Fruit fly (Drosophila melanogaster) S2 (cell line): ENCODE results near the gene CkIIalpha-i1.

Experiments
- CG8478 ChIP-seq: fragments of >200 bp; optimal IDR thresholded peaks from 2 replicates; lab custom pipeline; 2018
- CTCF ChIP-seq, 2 experiments: fragments of >200 bp; optimal IDR thresholded peaks; 2 replicates each; lab custom pipeline; 2018

CkIIalpha-i1 gene

DNA sequence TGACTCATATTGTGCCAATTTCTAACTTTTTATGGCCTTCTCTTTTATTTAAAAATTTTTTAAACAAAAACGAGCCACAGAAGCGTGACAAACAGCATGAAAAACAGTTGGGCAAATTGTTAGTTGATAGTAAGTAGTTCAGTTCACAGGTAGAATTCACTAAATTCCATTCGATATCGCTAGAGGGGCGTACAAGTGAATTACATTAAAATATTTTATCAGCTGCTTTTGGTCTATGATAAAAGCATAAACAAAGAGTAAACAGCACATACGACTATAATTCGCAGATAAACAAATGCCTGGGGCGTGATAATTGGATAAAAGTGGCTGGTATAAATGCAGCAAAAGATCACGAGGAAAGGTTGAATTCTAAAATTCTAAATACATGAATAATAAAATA, 2.8 kb upstream of the CkIIalpha-i1 start:
- TF ChIP-seq CG8478 (lab: Kevin White, UChicago) (no peak), CTCF (optimal IDR thresholded peaks at IDR 0.05; lab: Kevin White, UChicago) (no peak)

DNA sequence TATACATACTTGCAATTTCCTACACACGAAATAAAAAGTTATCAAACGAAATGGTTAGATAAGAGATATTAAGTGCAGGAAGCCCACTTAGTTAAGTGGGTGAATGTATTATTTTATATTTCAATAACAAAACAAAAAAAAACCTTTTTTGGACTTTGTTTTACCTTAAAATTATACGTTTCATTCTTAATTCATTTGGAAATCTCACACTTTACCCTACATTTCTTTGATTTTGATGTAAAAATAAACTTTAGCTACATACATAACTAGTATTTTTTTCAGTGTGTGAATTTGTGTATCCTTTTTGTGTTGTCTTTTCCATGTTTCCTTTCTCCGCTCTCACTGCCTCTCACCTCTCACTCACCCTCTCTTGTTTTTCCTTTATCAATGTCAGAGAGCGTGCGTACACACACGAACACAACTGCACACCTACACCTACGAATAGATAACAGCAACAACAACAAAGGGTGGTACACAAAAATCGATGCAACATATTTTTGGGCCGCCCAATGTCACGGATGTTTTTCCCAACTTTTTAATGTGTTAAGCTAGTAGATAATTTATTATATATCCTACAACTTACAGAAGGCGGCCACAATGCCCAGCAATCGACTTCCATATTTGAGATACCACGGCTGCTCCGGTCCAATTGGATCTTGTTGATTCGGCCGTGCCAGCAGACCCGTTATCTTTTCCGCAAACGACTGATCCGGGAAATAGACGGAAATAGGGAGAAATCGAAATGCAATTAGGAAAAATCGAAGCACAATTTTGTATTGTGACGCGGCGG, 1.2 kb upstream of the CkIIalpha-i1 start:
- TF ChIP-seq CG8478 (lab: Kevin White, UChicago) (no peak), CTCF (optimal IDR thresholded peaks at IDR 0.05; lab: Kevin White, UChicago) (no peak)

DNA sequence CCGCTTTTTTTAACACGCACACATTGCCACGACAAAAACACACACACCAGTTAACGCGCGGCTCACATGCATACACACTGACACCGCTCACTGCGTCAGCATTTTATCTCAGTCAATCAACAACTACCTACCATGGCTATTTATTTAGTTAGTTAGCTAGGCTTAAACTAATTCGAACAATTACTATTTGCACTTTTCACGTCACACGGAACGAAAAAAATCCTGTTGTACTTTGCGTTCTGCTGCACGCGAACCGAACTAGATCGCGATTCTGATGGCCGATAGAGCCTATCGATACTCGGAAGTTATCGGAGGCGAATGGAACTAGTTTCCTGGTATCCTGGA, 664 bp upstream of the CkIIalpha-i1 start, which contains the start of gene fwe:
Gene fwe (minus strand): TSS at position 268 of the 345 bp plus-strand sequence.
- TF ChIP-seq CTCF (optimal IDR thresholded peaks at IDR 0.05; lab: Kevin White, UChicago) (peak in 1 of 2 experiments; percentile 19), CG8478 (lab: Kevin White, UChicago) (no peak)

DNA sequence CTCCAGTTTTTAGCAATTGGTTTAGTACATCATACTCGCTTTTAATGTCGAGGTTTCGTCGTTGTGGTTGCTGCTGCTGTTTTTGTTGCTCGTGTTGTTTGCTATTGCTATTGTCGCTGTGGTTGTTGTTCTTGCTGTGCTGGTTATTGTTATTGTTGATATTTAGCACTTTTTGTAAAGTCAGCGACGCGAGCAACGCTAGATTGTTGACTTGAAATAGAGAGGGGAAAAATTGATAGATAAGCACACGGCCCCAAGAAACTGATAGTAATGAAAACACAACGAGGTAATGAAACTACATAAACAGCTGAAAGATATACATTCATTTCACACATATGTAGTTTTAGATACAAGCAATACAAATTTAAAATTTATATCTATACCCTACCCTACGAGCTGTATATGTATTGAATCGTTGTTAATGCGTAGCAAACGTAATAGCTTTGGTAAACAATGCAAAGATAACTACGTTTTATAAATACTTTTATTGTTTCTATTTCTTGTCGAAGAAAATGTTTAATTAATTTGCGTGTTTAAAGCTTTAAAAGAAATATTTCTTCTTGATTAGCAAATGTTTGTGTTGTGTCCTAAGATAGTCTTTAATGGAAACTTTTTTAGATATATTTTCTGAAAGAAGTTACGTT, 7.1 kb downstream of the CkIIalpha-i1 start:
- TF ChIP-seq CTCF (optimal IDR thresholded peaks at IDR 0.05; lab: Kevin White, UChicago) (no peak), CG8478 (lab: Kevin White, UChicago) (no peak)

DNA sequence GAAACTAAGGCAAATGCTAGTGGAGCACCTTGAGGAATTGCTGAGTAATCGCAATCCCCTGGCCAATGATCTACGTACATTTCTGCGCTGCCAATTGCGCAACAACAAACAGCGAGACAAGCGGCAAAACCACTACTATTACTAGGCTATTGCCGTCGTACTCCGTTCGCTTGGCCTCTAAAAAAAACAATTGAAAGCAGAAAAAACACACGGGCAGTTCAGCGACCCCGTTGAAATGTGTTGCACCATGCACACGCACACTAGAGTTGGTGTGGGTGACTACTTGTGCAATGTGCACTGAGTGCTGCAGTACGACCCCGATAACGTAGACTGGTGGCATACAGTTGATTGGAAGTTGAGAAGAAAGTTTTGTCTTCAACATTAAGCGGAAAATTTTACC, 7.8 kb downstream of the CkIIalpha-i1 start:
- no peak for TF ChIP-seq CTCF (optimal IDR thresholded peaks at IDR 0.05; lab: Kevin White, UChicago)
- no peak for TF ChIP-seq CG8478 (lab: Kevin White, UChicago)

DNA sequence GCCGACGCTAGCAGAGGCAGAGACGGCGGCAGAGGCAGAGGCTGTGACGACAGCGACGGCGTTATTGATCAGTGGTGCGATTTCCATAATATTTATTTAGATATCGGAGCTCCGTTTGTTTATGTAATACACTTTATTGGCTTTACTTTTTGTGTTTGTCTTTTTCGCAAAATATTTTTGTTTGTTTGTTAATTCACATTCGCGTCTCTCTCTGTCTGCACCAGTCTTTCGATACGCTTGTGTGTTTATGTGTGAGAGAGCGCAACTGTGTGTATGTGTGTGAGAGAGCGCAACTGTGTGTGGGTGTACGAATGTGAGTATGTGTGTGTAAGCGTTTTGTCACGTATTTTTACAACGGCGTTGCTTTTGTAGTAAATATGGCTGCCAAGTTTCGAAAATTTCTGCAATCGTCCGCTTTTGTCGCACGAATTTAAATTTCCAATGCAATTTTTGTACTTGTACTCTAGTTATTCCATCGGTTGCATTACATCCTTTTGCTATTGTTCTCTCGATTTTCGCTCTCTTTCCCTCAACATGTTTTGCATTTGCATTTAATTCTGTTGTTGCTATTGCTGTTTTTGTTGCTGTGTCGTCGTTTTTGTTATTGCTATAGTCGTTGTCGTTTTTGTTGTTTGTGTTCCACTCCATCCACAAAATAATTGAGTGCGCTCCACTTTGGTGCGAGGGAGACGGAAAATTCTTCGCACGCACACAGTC, 8.9 kb downstream of the CkIIalpha-i1 start:
- TF ChIP-seq CTCF (optimal IDR thresholded peaks at IDR 0.05; lab: Kevin White, UChicago) (no peak), CG8478 (lab: Kevin White, UChicago) (no peak)

DNA sequence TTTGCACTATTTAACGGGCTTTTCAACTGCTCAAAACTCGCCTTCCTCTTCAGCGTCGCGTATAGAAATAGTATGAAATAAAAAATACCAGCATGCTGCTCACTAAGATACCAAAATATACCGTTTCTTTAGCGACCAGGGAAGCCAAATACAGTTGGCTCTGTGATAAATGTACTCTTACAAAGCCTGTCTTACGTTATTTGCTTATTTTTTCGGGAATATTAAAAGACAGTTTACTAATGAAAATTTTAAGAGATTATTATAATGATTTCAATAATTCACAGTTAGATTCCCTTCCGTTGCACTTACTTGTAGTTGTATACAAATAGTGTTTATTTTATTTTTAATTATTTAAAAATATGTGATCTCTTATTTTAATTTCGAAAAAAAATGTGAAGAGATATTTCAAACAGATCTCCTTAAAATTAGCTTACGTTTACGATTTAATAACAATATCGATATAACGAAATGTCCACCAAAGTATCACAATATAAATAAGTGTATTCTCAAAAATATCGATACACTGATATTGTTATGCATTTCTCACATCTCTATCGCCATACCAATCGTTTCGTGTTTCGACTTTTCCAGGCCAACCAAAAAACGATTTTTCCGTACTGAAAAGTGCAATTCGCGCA, 9.7 kb downstream of the CkIIalpha-i1 start, which contains the start of the genes DCP2 and dbo:
Gene DCP2 (minus strand): TSS at position 77 of the 638 bp plus-strand sequence.
Gene dbo (plus strand): TSS at position 542 of the 638 bp plus-strand sequence.
- TF ChIP-seq CG8478 (lab: Kevin White, UChicago), result no peak
- TF ChIP-seq CTCF (optimal IDR thresholded peaks at IDR 0.05; lab: Kevin White, UChicago), result no peak

DNA sequence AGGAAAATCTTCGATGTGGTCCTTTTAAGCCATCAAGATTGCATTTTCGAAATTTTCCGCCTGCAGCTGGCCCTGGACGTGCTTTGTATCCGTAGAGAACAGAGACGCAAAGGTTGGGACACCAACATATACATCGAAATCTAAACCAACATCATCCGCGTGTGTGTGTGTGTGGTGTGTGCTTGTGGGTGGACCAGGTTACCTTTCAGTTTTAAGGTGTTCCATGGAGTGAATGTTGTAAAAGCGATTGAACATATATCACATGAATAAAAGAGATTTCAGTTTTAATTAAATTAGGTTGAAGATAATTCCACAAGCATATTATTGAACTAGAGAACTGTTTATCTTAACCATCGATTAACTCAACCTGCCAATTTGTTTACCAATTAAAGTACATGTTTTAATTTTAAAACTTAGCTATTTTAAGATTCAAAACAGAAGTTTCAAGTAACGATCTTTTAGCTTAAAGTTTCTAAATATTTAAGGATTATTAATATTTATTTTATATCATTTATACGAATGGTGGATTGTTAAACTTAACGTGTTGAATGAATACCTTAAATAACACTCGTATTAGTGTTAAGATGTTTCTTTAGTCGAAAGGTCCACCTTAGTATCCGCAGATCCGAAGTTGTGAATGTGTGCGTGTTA, 10.3 kb downstream of the CkIIalpha-i1 start:
- TF ChIP-seq CTCF (optimal IDR thresholded peaks at IDR 0.05; lab: Kevin White, UChicago) (no peak), CG8478 (lab: Kevin White, UChicago) (no peak)

DNA sequence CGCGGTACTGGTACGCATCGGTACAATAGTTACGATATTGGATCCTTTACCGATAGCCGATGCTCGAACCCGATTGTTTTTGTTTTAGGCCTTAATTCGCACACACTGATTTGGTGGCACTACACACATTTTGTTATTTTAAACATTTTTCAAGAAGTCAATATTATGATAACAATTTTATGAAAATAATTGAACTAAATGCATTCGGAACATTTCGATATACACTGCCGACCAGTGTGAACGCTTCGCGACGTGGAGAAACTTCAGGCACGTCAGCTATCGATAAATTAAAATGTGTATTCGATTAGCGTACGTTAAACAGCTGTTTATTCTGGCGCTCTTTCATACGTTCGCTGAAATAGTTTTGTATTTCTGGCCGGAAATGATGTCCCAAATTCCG, 15.4 kb downstream of the CkIIalpha-i1 start, which contains the start of gene CG12713:
Gene CG12713 (plus strand): TSS at position 319 of the 400 bp plus-strand sequence.
- TF ChIP-seq CG8478 (lab: Kevin White, UChicago) (no peak), CTCF (optimal IDR thresholded peaks at IDR 0.05; lab: Kevin White, UChicago) (peak in 1 of 2 experiments; percentile 38)

DNA sequence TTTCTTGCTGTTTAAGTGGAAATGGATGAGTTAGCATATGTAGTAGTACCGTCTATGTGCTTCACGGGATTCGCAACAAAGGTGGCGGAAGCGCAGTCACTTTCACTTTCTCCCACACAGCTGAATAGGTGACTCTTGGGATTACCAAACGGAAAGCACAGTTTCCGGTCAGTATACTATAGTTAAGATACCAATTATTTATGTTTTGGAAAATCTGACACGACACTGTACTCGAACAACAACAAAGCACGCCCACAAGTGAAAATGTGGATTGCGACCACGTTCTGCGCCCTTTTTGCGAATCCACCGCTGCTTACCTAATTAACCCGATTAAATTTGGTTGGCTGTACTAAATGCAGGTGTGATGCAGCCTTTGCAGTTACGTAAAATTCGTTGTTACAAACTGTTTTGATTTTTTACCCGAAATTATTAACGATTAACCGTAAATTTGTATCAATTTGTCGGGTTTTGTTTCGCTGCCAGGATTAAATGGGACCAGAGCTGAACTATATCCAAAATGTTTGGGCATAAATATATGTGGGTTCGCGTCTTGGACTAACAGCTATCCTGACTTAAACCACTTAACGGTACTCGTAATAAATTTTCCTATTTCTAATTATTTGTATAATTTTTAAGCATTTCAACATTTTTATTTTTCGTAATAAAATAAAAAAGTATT, 18.2 kb downstream of the CkIIalpha-i1 start, which contains the start of gene CG18081:
Gene CG18081 (minus strand): TSS at position 512 of the 679 bp plus-strand sequence.
- peak in 1 of 2 experiments; percentile 46 for TF ChIP-seq CTCF (optimal IDR thresholded peaks at IDR 0.05; lab: Kevin White, UChicago)
- no peak for TF ChIP-seq CG8478 (lab: Kevin White, UChicago)

DNA sequence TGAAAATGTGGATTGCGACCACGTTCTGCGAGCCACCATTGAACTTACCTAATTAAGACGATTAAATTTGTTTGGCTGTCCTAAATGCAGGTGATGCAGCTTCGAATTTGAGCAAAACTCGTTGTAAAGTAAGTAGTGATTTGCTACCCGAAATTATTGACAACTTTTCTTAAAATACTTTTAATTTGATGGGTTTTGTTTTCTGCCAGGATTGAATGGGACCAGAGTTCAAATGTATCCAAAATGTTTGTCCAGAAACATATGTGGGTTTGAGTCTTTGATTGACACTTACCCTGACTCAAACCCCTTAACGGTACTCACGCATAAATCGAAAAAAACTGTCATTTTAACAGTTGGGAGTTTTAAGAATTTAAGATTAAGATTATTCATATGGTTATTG, 20.4 kb downstream of the CkIIalpha-i1 start, which contains the start of gene CG15715:
Gene CG15715 (minus strand): TSS at position 274 of the 400 bp plus-strand sequence.
- TF ChIP-seq CTCF (optimal IDR thresholded peaks at IDR 0.05; lab: Kevin White, UChicago) (peak in 1 of 2 experiments; percentile 54), CG8478 (lab: Kevin White, UChicago) (no peak)

DNA sequence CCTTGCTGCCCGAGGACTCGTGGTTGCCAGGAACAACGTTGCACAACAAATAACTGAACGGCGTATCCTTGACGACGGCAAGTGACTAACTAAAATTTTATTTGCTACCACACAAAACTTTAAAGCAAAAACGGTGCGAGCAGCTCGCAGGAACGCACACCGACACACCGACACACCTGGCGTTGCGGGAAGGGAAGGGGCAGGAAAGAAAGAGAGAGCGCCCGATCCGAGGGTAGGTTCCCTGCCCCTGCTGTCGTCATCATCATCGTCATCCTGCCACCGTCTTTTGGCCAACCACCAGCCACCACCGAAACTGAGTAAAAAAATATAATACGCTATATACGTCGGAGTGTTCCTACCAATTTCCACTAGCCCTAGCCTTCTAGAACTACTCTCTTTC, 27.2 kb downstream of the CkIIalpha-i1 start, which contains the start of gene meru:
Gene meru (minus strand): TSS at position 101 of the 400 bp plus-strand sequence.
- TF ChIP-seq CTCF (optimal IDR thresholded peaks at IDR 0.05; lab: Kevin White, UChicago), result no peak
- no peak for TF ChIP-seq CG8478 (lab: Kevin White, UChicago)

DNA sequence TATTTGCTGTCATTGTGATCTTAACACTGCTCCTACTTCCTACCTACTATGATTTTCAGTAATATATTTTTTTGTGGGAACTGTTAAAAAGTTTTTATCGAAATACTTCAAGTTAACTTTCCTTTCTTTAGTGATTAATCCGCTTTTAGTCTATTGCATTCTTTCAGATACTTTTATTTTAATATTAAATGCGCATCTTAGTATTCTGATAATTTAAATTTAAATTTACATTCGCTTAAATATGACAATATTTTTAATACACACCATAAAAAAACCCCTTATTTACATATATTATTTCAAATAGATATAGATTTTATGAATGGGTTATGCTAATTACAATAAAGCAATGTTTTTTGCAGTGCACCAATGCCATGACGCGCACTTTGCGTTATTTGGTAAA, 27.8 kb downstream of the CkIIalpha-i1 start:
- no peak for TF ChIP-seq CTCF (optimal IDR thresholded peaks at IDR 0.05; lab: Kevin White, UChicago)
- TF ChIP-seq CG8478 (lab: Kevin White, UChicago), result no peak
